Worm (Caenorhabditis elegans): ENCODE results near the gene F42G2.2.

DNA sequence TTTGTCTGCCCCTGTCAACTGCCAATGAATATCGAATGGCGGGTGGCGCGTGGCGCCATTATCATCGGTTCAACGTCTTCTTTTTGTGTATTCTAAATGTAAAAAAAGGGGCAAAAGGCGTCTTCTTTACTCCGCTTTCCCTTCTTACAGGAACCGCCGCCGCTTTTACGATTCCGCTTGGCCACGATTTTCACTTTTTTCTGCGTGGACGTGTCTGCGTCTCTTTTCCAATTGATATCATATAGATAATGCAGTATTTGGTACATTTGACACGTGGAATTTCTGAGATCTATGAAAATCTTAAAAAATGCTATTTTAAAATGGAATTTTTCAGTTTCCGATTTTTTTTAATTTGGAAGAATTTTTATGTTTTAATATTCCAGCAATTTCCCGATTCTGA is 13.6 kb downstream of the F42G2.2 start:
- TF ChIP-seq snpc-1.1 (tag; optimal IDR thresholded peaks at IDR 0.05; ENCODE audit: insufficient read depth) (no peak), ztf-6 (GFP tag; IDR thresholded peaks at IDR 0.05) (no peak), lsl-1 (GFP tag; optimal IDR thresholded peaks at IDR 0.05) (no peak), cebp-1 (GFP tag; IDR thresholded peaks at IDR 0.05) (no peak), cebp-1 (tag; optimal IDR thresholded peaks at IDR 0.05) (no peak), nfya-1 (tag; optimal IDR thresholded peaks at IDR 0.05; ENCODE audit: borderline replicate concordance, insufficient read depth) (no peak), ceh-79 (tag; optimal IDR thresholded peaks at IDR 0.05) (no peak)
